Worm (Caenorhabditis elegans) whole organism, L1 larva: ENCODE results near the gene lgg-1.

Source experiments
- C04F5.9 ChIP-seq: sonication (generic microtip); optimal IDR thresholded peaks from 2 replicates; lab custom pipeline; 2016; ENCODE audit warnings: missing genetic modification characterization, missing compliant biosample characterization
- C16A3.4 ChIP-seq: fragments of 150-350 bp; optimal IDR thresholded peaks from 2 replicates; lab custom pipeline; 2014; ENCODE audit warnings: missing biosample characterization, missing genetic modification characterization
- C34B4.2 ChIP-seq: sonication (generic microtip); optimal IDR thresholded peaks from 2 replicates; lab custom pipeline; 2017; ENCODE audit warnings: mild to moderate bottlenecking, missing genetic modification characterization, missing compliant biosample characterization
- F16B12.6 ChIP-seq: fragments of 150-350 bp; optimal IDR thresholded peaks from 2 replicates; lab custom pipeline; 2014; ENCODE audit warnings: missing biosample characterization, missing genetic modification characterization
- alr-1 ChIP-seq: fragments of 200-800 bp; sonication (Bioruptor generic); optimal IDR thresholded peaks from 2 replicates; lab custom pipeline; 2018; ENCODE audit warnings: borderline replicate concordance, mild to moderate bottlenecking, missing genetic modification characterization, missing compliant biosample characterization
- blmp-1 ChIP-seq: fragments of 150-350 bp; optimal IDR thresholded peaks from 2 replicates; lab custom pipeline; 2014; ENCODE audit warnings: missing biosample characterization, missing genetic modification characterization
- ceh-88 ChIP-seq: fragments of 200-800 bp; sonication (Bioruptor generic); IDR thresholded peaks from 2 replicates; pipeline ENCODE4 v1.3.6; 2022; ENCODE audit warnings: missing genetic modification characterization, missing compliant biosample characterization
- ces-1 ChIP-seq: fragments of 150-350 bp; optimal IDR thresholded peaks from 2 replicates; lab custom pipeline; 2014; ENCODE audit warnings: missing biosample characterization, missing genetic modification reagents, missing genetic modification characterization
- efl-1 ChIP-seq, 4 experiments: fragments of 150-350 bp; optimal IDR thresholded peaks in 3 of 4; peaks in 1 of 4; 1 replicate in 1 of 4; 2 replicates in 3 of 4; lab custom pipeline; 2014; ENCODE audit warnings: missing biosample characterization in 2 of 4, missing genetic modification characterization in 2 of 4, missing genetic modification reagents in 2 of 4
- efl-3 ChIP-seq: fragments of 200-800 bp; sonication (Bioruptor generic); optimal IDR thresholded peaks from 2 replicates; lab custom pipeline; 2018; ENCODE audit warnings: mild to moderate bottlenecking, missing genetic modification characterization, missing compliant biosample characterization
- egl-13 ChIP-seq: sonication (generic microtip); optimal IDR thresholded peaks from 2 replicates; lab custom pipeline; 2016; ENCODE audit warnings: missing genotype, missing genetic modification reagents, missing genetic modification characterization, missing compliant biosample characterization
- egl-27 ChIP-seq, 2 experiments: fragments of 150-350 bp in 1 of 2; sonication (generic microtip); optimal IDR thresholded peaks; 3 replicates each; lab custom pipeline; 2017 to 2018; ENCODE audit warnings: missing biosample characterization in 2 of 2, missing genetic modification characterization in 2 of 2, missing genetic modification reagents in 2 of 2
- elt-2 ChIP-seq: sonication (generic microtip); optimal IDR thresholded peaks from 2 replicates; lab custom pipeline; 2016; ENCODE audit warnings: missing genetic modification characterization, mild to moderate bottlenecking, inconsistent platforms, missing compliant biosample characterization, missing genetic modification reagents
- elt-3 ChIP-seq, 6 experiments: fragments of 150-350 bp in 1 of 6; sonication (generic microtip); optimal IDR thresholded peaks; 2 replicates each; lab custom pipeline; 2017 to 2018; ENCODE audit warnings: missing biosample characterization in 6 of 6, missing genetic modification characterization in 6 of 6, inconsistent platforms in 1 of 6
- ets-5 ChIP-seq: fragments of 200-800 bp; sonication (Bioruptor generic); IDR thresholded peaks from 2 replicates; pipeline ENCODE4 v1.3.6; 2022; ENCODE audit warnings: missing genetic modification characterization, missing compliant biosample characterization
- fkh-8 ChIP-seq: sonication (generic microtip); optimal IDR thresholded peaks from 2 replicates; lab custom pipeline; 2016; ENCODE audit warnings: mild to moderate bottlenecking, missing genetic modification characterization, missing compliant biosample characterization
- fos-1 ChIP-seq: fragments of 150-350 bp; optimal IDR thresholded peaks from 2 replicates; lab custom pipeline; 2014; ENCODE audit warnings: missing biosample characterization, missing genetic modification characterization
- hlh-17 ChIP-seq: fragments of 200-800 bp; sonication (Bioruptor generic); optimal IDR thresholded peaks from 2 replicates; lab custom pipeline; 2018; ENCODE audit warnings: missing genetic modification characterization, mild to moderate bottlenecking, missing compliant biosample characterization, moderate library complexity, borderline replicate concordance
- hlh-4 ChIP-seq: sonication (generic microtip); optimal IDR thresholded peaks from 2 replicates; lab custom pipeline; 2016; ENCODE audit warnings: mild to moderate bottlenecking, missing genetic modification characterization, missing compliant biosample characterization
- irx-1 ChIP-seq: sonication (generic microtip); optimal IDR thresholded peaks from 2 replicates; lab custom pipeline; 2016; ENCODE audit warnings: missing genetic modification characterization, missing compliant biosample characterization
- jun-1 ChIP-seq: fragments of 150-350 bp; optimal IDR thresholded peaks from 2 replicates; lab custom pipeline; 2014; ENCODE audit warnings: missing biosample characterization, missing genetic modification reagents, missing genetic modification characterization
- lin-13 ChIP-seq: fragments of 150-350 bp; optimal IDR thresholded peaks from 2 replicates; lab custom pipeline; 2014; ENCODE audit warnings: missing biosample characterization, missing genetic modification reagents, missing genetic modification characterization
- lin-14 ChIP-seq: fragments of 200-800 bp; sonication (Bioruptor generic); optimal IDR thresholded peaks from 2 replicates; lab custom pipeline; 2018; ENCODE audit warnings: mild to moderate bottlenecking, missing genetic modification characterization, moderate library complexity, missing compliant biosample characterization
- lin-35 ChIP-seq, 2 experiments: fragments of 150-350 bp; optimal IDR thresholded peaks; 2 replicates each; lab custom pipeline; 2014; ENCODE audit warnings: missing biosample characterization in 2 of 2, missing genetic modification characterization in 2 of 2, missing genetic modification reagents in 2 of 2
- nhr-19 ChIP-seq: fragments of 200-800 bp; sonication (Bioruptor generic); conservative IDR thresholded peaks from 2 replicates; pipeline ENCODE4 v1.3.6; 2022; ENCODE audit warnings: missing genetic modification characterization, missing compliant biosample characterization
- nhr-20 ChIP-seq: sonication (generic microtip); optimal IDR thresholded peaks from 2 replicates; lab custom pipeline; 2016; ENCODE audit warnings: mild to moderate bottlenecking, missing genetic modification characterization, missing compliant biosample characterization
- nhr-71 ChIP-seq: sonication (generic microtip); optimal IDR thresholded peaks from 2 replicates; lab custom pipeline; 2016; ENCODE audit warnings: mild to moderate bottlenecking, missing genetic modification characterization, moderate library complexity, missing compliant biosample characterization
- nhr-76 ChIP-seq: sonication (generic microtip); optimal IDR thresholded peaks from 2 replicates; lab custom pipeline; 2017; ENCODE audit warnings: missing biosample characterization, missing genetic modification characterization
- nhr-77 ChIP-seq: fragments of 150-350 bp; optimal IDR thresholded peaks from 2 replicates; lab custom pipeline; 2014; ENCODE audit warnings: missing biosample characterization, missing genetic modification characterization
- nhr-84 ChIP-seq: sonication (generic microtip); optimal IDR thresholded peaks from 2 replicates; lab custom pipeline; 2017; ENCODE audit warnings: missing biosample characterization, missing genetic modification characterization
- nhr-85 ChIP-seq: sonication (generic microtip); peaks from one replicate; lab custom pipeline; 2016; ENCODE audit warnings: missing genetic modification characterization, inconsistent platforms, missing compliant biosample characterization
- nhr-90 ChIP-seq: sonication (generic microtip); optimal IDR thresholded peaks from 2 replicates; lab custom pipeline; 2016; ENCODE audit warnings: mild to moderate bottlenecking, missing genetic modification characterization, missing compliant biosample characterization; ENCODE audit not compliant: poor library complexity
- pax-3 ChIP-seq: fragments of 200-800 bp; sonication (Bioruptor generic); optimal IDR thresholded peaks from 2 replicates; lab custom pipeline; 2018; ENCODE audit warnings: mild to moderate bottlenecking, missing genetic modification characterization, moderate library complexity, missing compliant biosample characterization
- rnt-1 ChIP-seq: sonication (generic microtip); optimal IDR thresholded peaks from 2 replicates; lab custom pipeline; 2016; ENCODE audit warnings: mild to moderate bottlenecking, missing genetic modification characterization, moderate library complexity, missing compliant biosample characterization
- skn-1 ChIP-seq: fragments of 150-350 bp; optimal IDR thresholded peaks from 2 replicates; lab custom pipeline; 2014; ENCODE audit warnings: missing biosample characterization, missing genetic modification characterization
- snpc-4 ChIP-seq: fragments of 150-350 bp; optimal IDR thresholded peaks from 2 replicates; lab custom pipeline; 2014; ENCODE audit warnings: missing biosample characterization, missing genetic modification characterization
- snu-23 ChIP-seq: sonication (generic microtip); optimal IDR thresholded peaks from 2 replicates; lab custom pipeline; 2016; ENCODE audit warnings: missing genetic modification characterization, missing compliant biosample characterization
- sox-4 ChIP-seq: sonication (generic microtip); optimal IDR thresholded peaks from 2 replicates; lab custom pipeline; 2016; ENCODE audit warnings: missing genetic modification characterization, missing compliant biosample characterization
- sup-37 ChIP-seq: fragments of 200-800 bp; sonication (Bioruptor generic); optimal IDR thresholded peaks from 2 replicates; lab custom pipeline; 2018; ENCODE audit warnings: mild to moderate bottlenecking, missing genetic modification characterization, missing compliant biosample characterization
- tbx-2 ChIP-seq: sonication (generic microtip); optimal IDR thresholded peaks from 2 replicates; lab custom pipeline; 2016; ENCODE audit warnings: missing genetic modification characterization, missing compliant biosample characterization
- tlp-1 ChIP-seq: fragments of 150-350 bp; optimal IDR thresholded peaks from 2 replicates; lab custom pipeline; 2014; ENCODE audit warnings: missing biosample characterization, missing genetic modification characterization
- unc-130 ChIP-seq: fragments of 150-350 bp; optimal IDR thresholded peaks from 2 replicates; lab custom pipeline; 2017; ENCODE audit warnings: missing biosample characterization, missing genetic modification characterization, inconsistent platforms
- unc-98 ChIP-seq: fragments of 200-800 bp; sonication (Bioruptor generic); IDR thresholded peaks from 2 replicates; pipeline ENCODE4 v1.3.6; 2022; ENCODE audit warnings: missing genetic modification characterization, missing compliant biosample characterization
- vab-15 ChIP-seq: sonication (generic microtip); optimal IDR thresholded peaks from 2 replicates; lab custom pipeline; 2017; ENCODE audit warnings: missing genotype, mild to moderate bottlenecking, missing genetic modification characterization, missing compliant biosample characterization
- ztf-11 ChIP-seq, 2 experiments: sonication (generic microtip); optimal IDR thresholded peaks; 2 replicates each; lab custom pipeline; 2016 to 2017; ENCODE audit warnings: missing genetic modification characterization in 2 of 2, missing biosample characterization in 1 of 2, missing compliant biosample characterization in 1 of 2
- ztf-4 ChIP-seq: fragments of 150-350 bp; optimal IDR thresholded peaks from 2 replicates; lab custom pipeline; 2014; ENCODE audit warnings: missing biosample characterization, missing genetic modification characterization

Gene lgg-1

ce11 chrII:6383183-6383695 is 35.7 kb upstream of the lgg-1 start, which contains the start of gene F58F12.1 (continued):
- TF ChIP-seq tbx-2 = peak; percentile 78
- peak; percentile 55 for TF ChIP-seq unc-130 (tag; lab: Kevin White, UChicago)
- no peak for TF ChIP-seq skn-1 (tag; lab: Kevin White, UChicago)
- no peak for TF ChIP-seq ces-1 (GFP tag; lab: Kevin White, UChicago)
- TF ChIP-seq lin-13 = peak; percentile 50
- TF ChIP-seq nhr-77 = no peak
- TF ChIP-seq hlh-4 = no peak
- TF ChIP-seq snpc-4 (tag; lab: Kevin White, UChicago) = peak; percentile 64
- TF ChIP-seq vab-15 (tag; lab: Kevin White, UChicago) = no peak

- TF ChIP-seq irx-1 (tag; lab: Kevin White, UChicago) (no peak), ztf-11 (tag; optimal IDR thresholded peaks at IDR 0.05; lab: Kevin White, UChicago) (no peak), blmp-1 (tag; lab: Kevin White, UChicago) (peak; percentile 5)
These were observed 33.3 kb upstream of the lgg-1 start, which contains the start of gene F58F12.12 for ce11 chrII:6380866-6381265. TSS of gene F58F12.12 (plus strand) at chrII:6381166.

- TF ChIP-seq hlh-4 (no peak), egl-13 (tag; lab: Kevin White, UChicago) (no peak), elt-3 (tag; optimal IDR thresholded peaks at IDR 0.05; lab: Kevin White, UChicago) (peak in 4 of 6 experiments; percentile 22 to 62 (median 44)), blmp-1 (tag; lab: Kevin White, UChicago) (peak; percentile 73), nhr-20 (tag; lab: Kevin White, UChicago) (peak; percentile 36), tbx-2 (peak; percentile 5), unc-130 (tag; lab: Kevin White, UChicago) (no peak), nhr-85 (peak; percentile 75), nhr-19 (no peak), nhr-71 (peak; percentile 54), egl-27 (tag; optimal IDR thresholded peaks at IDR 0.05; lab: Kevin White, UChicago) (no peak), alr-1 (no peak), fos-1 (tag; lab: Kevin White, UChicago) (no peak), efl-3 (no peak), snu-23 (GFP tag; lab: Kevin White, UChicago) (peak; percentile 27), ets-5 (GFP tag; lab: Robert Waterston, UW) (no peak)
These were observed 31.6 kb upstream of the lgg-1 start for ce11 chrII:6379038-6379563.

ce11 chrII:6377381-6377948 is 29.9 kb upstream of the lgg-1 start:
- TF ChIP-seq nhr-84 (tag; lab: Kevin White, UChicago) (no peak), C16A3.4 (tag; lab: Kevin White, UChicago) (no peak), ets-5 (GFP tag; lab: Robert Waterston, UW) (no peak), lin-14 (GFP tag; lab: Kevin White, UChicago) (peak; percentile 13), ztf-4 (no peak), rnt-1 (tag; lab: Kevin White, UChicago) (no peak), blmp-1 (tag; lab: Kevin White, UChicago) (peak; percentile 33), sup-37 (GFP tag; lab: Kevin White, UChicago) (no peak), C34B4.2 (tag; lab: Kevin White, UChicago) (no peak), unc-98 (GFP tag; lab: Robert Waterston, UW) (no peak), lin-35 (GFP tag; optimal IDR thresholded peaks at IDR 0.05; lab: Kevin White, UChicago) (peak in 1 of 2 experiments; percentile 56), C04F5.9 (tag; lab: Kevin White, UChicago) (no peak), hlh-17 (GFP tag; lab: Kevin White, UChicago) (no peak), nhr-90 (tag; lab: Kevin White, UChicago) (no peak), tlp-1 (no peak), F16B12.6 (tag; lab: Kevin White, UChicago) (no peak), jun-1 (tag; lab: Kevin White, UChicago) (no peak), efl-1 (optimal IDR thresholded peaks at IDR 0.05; lab: Kevin White, UChicago) (no peak), efl-1 (GFP tag; optimal IDR thresholded peaks at IDR 0.05 in 1 of 2; lab: Kevin White, UChicago) (peak in 1 of 2 experiments; percentile 29), fkh-8 (tag; lab: Kevin White, UChicago) (no peak), nhr-20 (tag; lab: Kevin White, UChicago) (peak; percentile 0), pax-3 (tag; lab: Kevin White, UChicago) (no peak), sox-4 (tag; lab: Kevin White, UChicago) (no peak), nhr-76 (no peak), elt-2 (tag; lab: Kevin White, UChicago) (peak; percentile 52), ceh-88 (GFP tag; lab: Robert Waterston, UW) (no peak)
